Fruit fly (Drosophila melanogaster) whole organism, adult: Measurements from ENCODE around the gene CG14000.
A peak's percentile ranks its signal among the peaks of the same experiment; 100 is the strongest.

Experiments
- CG11617 ChIP-seq: fragments of 200-800 bp; sonication (Bioruptor generic); optimal IDR thresholded peaks from 2 replicates; lab custom pipeline; 2017; ENCODE audit warnings: mild to moderate bottlenecking, missing biosample characterization, missing genetic modification reagents, missing genetic modification characterization
- CG12768 ChIP-seq: fragments of 200-800 bp; sonication (Bioruptor generic); optimal IDR thresholded peaks from 2 replicates; lab custom pipeline; 2017; ENCODE audit warnings: missing biosample characterization, missing genetic modification characterization, mild to moderate bottlenecking, moderate library complexity, missing genetic modification reagents
- CG14711 ChIP-seq: fragments of 200-800 bp; sonication (Bioruptor generic); optimal IDR thresholded peaks from 2 replicates; lab custom pipeline; 2018; ENCODE audit warnings: missing biosample characterization, mild to moderate bottlenecking, missing genetic modification characterization, moderate library complexity
- CG1620 ChIP-seq: fragments of 200-800 bp; sonication (Bioruptor generic); optimal IDR thresholded peaks from 2 replicates; lab custom pipeline; 2016; ENCODE audit warnings: missing biosample characterization, missing genetic modification characterization
- CG33017 ChIP-seq: fragments of 200-800 bp; sonication (Bioruptor generic); optimal IDR thresholded peaks from 2 replicates; lab custom pipeline; 2018; ENCODE audit warnings: missing biosample characterization, mild to moderate bottlenecking, missing genetic modification characterization, moderate library complexity
- CG5204 ChIP-seq: fragments of 200-800 bp; sonication (Bioruptor generic); optimal IDR thresholded peaks from 2 replicates; lab custom pipeline; 2016; ENCODE audit warnings: missing biosample characterization, missing genetic modification characterization
- CG7045 ChIP-seq: fragments of 200-800 bp; sonication (Bioruptor generic); optimal IDR thresholded peaks from 2 replicates; lab custom pipeline; 2017; ENCODE audit warnings: missing biosample characterization, mild to moderate bottlenecking, missing genetic modification characterization
- CG7101 ChIP-seq: fragments of 200-800 bp; sonication (Bioruptor generic); optimal IDR thresholded peaks from 2 replicates; lab custom pipeline; 2018; ENCODE audit warnings: missing biosample characterization, mild to moderate bottlenecking, missing genetic modification characterization, moderate library complexity
- Clk ChIP-seq: fragments of 200-800 bp; sonication (Bioruptor generic); optimal IDR thresholded peaks from 2 replicates; lab custom pipeline; 2017; ENCODE audit warnings: missing biosample characterization, missing genetic modification characterization
- Crg-1 ChIP-seq: fragments of 200-800 bp; sonication (Bioruptor generic); optimal IDR thresholded peaks from 2 replicates; lab custom pipeline; 2016; ENCODE audit warnings: missing biosample characterization, missing genetic modification characterization
- Hr96 ChIP-seq: fragments of 200-800 bp; sonication (Bioruptor generic); optimal IDR thresholded peaks from 2 replicates; lab custom pipeline; 2016; ENCODE audit warnings: missing biosample characterization, missing genetic modification characterization
- Mnt ChIP-seq: fragments of 200-800 bp; sonication (Bioruptor generic); optimal IDR thresholded peaks from 2 replicates; lab custom pipeline; 2016; ENCODE audit warnings: missing biosample characterization, mild to moderate bottlenecking, missing genetic modification characterization
- bab1 ChIP-seq: fragments of 200-800 bp; sonication (Bioruptor generic); optimal IDR thresholded peaks from 3 replicates; lab custom pipeline; 2019; ENCODE audit warnings: missing biosample characterization, mild to moderate bottlenecking, missing genetic modification characterization, moderate library complexity
- cic ChIP-seq: fragments of 200-800 bp; sonication (Bioruptor generic); optimal IDR thresholded peaks from 2 replicates; lab custom pipeline; 2017; ENCODE audit warnings: missing biosample characterization, mild to moderate bottlenecking, missing genetic modification characterization, moderate library complexity
- cnc ChIP-seq, 2 experiments: fragments of >200 bp; optimal IDR thresholded peaks; 2 replicates each; lab custom pipeline; 2017
- kay ChIP-seq: fragments of 200-800 bp; sonication (Bioruptor generic); peaks from one replicate; lab custom pipeline; 2016; ENCODE audit warnings: missing biosample characterization, missing genetic modification characterization, borderline replicate concordance
- ovo ChIP-seq: fragments of 200-800 bp; sonication (Bioruptor generic); optimal IDR thresholded peaks from 2 replicates; lab custom pipeline; 2016; ENCODE audit warnings: missing biosample characterization, missing genetic modification characterization
- pad ChIP-seq: fragments of 200-800 bp; sonication (Bioruptor generic); optimal IDR thresholded peaks from 3 replicates; lab custom pipeline; 2017; ENCODE audit warnings: missing biosample characterization, missing genetic modification characterization, mild to moderate bottlenecking, moderate library complexity, missing genetic modification reagents
- tj ChIP-seq: fragments of 200-800 bp; sonication (Bioruptor generic); optimal IDR thresholded peaks from 3 replicates; lab custom pipeline; 2017; ENCODE audit warnings: missing biosample characterization, mild to moderate bottlenecking, missing genetic modification characterization, moderate library complexity
- toe ChIP-seq: fragments of 200-800 bp; sonication (Bioruptor generic); optimal IDR thresholded peaks from 2 replicates; lab custom pipeline; 2016; ENCODE audit warnings: missing biosample characterization, missing genetic modification characterization

CG14000 gene

DNA sequence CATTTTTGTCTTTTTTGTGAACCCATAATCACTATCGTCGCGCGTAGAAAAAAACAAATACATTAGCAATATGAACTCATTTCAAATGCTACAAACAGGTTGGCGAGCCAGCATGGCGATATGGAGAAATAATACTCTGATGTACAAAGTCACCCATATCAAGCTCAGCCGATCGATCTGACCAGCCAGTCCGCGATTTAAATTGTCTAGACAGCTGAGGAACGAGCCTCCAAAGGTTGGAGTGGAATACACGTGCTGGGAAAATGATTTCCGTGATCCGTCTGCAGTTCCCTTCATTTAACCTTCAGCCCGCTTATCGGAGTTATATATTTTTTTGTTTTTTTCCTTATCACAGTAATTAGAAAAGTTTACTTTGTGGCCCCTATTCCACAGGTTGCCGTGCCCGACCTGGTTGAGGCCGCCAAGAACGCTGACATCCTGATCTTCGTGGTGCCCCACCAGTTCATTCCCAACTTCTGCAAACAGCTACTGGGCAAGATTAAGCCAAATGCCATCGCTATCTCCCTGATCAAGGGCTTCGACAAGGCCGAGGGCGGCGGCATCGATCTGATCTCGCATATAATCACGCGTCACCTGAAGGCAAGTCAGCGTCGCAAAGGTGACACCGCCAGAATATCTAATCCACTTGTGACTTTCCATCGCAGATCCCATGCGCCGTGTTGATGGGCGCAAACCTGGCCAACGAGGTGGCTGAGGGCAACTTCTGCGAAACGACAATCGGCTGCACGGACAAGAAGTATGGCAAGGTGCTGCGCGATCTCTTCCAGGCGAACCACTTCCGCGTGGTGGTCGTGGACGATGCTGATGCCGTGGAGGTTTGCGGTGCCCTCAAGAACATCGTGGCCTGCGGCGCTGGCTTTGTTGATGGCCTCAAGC is 35.8 kb upstream of the CG14000 start:
- TF ChIP-seq Mnt (GFP tag; lab: Kevin White, UChicago), result peak; percentile 33
- no peak for TF ChIP-seq pad (GFP tag; lab: Kevin White, UChicago)
- TF ChIP-seq cic, result peak; percentile 61
- peak; percentile 97 for TF ChIP-seq kay (GFP tag; lab: Kevin White, UChicago)
- peak; percentile 12 for TF ChIP-seq bab1 (GFP tag; lab: Kevin White, UChicago)

DNA sequence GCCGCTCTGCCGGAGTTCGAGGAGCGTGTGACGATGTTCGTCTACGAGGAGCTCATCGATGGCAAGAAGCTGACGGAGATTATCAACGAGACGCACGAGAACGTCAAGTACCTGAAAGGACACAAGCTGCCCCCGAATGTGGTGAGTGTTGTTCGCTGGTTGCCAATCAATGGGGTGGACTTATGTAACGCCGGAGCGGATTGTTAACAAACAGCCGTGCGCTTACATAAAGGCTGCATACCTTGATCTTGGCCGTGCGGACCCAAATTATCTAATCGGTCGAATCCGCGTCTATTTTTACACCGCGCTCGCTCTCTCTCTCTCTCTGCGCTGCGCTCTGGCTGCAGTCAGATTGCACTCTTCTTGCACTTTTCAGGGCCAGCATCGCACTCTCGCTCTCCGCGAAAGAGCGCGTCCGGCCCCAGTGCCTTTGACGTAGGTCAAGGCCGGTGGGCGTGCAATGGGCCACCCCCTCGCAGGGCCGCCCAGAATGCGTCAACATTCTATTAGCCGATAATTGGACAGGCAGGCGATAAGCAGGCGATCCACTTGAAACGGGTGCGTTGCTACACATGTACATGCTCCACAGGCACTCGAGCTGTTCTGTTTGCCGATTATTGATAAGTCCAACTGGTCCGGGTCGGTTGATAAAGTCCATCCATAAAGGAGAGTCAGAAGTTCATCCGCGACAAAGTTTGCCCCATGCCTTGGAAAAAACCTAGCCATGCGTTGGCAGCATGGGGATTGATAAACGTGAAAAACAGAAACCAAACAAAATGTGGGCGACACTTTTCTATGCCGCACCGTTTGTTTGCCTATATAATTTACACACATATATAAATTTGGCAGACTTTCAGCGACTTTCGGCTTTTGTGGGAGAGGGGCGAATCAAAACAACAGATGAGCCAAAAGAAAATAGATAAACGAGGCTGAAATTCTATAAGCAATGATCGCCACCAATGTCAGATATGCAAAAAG is 34.5 kb upstream of the CG14000 start:
- TF ChIP-seq bab1 (GFP tag; lab: Kevin White, UChicago), result peak; percentile 12
- TF ChIP-seq cic, result peak; percentile 79
- peak; percentile 3 for TF ChIP-seq CG7045
- TF ChIP-seq Hr96 (GFP tag; lab: Kevin White, UChicago), result peak; percentile 58
- no peak for TF ChIP-seq Crg-1 (GFP tag; lab: Kevin White, UChicago)
- no peak for TF ChIP-seq cnc (optimal IDR thresholded peaks at IDR 0.05; lab: Kevin White, UChicago)
- peak; percentile 40 for TF ChIP-seq Mnt (GFP tag; lab: Kevin White, UChicago)

DNA sequence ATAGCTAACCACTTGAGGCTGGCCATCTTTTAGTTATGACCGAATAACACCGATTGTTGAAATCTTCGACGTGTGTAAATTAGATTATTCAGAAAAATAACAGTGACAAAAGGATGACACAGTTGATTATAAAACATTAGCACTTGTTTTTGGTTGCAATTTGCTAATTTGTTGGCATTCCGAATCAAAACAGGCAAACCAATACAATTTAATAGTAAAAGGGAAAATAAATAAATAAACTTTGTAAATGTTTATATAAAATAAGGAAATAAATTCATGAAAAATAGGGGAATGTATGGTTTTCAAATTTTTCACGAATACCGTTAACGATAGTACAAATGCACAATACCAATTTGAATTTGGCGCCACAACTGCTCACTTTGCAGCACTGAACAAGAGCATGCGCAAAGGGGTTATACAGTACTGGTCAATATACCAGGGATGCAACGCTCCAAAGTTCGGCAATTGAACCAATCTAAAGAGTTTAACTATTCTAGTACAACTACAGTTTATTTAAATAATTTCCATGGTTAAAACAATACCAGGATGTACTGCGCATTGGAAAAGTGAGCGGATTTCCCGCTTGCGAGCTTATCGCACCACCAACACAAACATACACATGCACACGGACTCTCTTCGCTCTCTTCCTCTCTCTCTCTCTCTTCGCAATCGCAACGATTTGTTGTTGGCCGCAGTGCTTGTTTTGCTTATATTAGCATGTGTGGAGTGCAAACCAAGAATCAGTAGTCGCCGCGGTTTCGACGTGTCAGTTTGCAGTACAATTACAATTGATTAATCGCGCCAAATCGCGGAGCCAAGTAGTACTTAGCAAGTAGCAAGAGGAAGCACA is 33.4 kb upstream of the CG14000 start, which contains the start of the genes Sfp26Ad and Gpdh1:
Sfp26Ad (minus strand) TSS at position 76 of the 850 bp plus-strand sequence.
Gpdh1 (plus strand) TSS at position 415 of the 850 bp plus-strand sequence.
- TF ChIP-seq Hr96 (GFP tag; lab: Kevin White, UChicago) (peak; percentile 83), Crg-1 (GFP tag; lab: Kevin White, UChicago) (peak; percentile 88), CG1620 (GFP tag; lab: Kevin White, UChicago) (peak; percentile 93), CG5204 (peak; percentile 89), Clk (GFP tag; lab: Kevin White, UChicago) (peak; percentile 74), CG33017 (peak; percentile 39), CG14711 (tag; lab: Kevin White, UChicago) (peak; percentile 67), cnc (optimal IDR thresholded peaks at IDR 0.05; lab: Kevin White, UChicago) (no peak), CG12768 (peak; percentile 93), cic (peak; percentile 94), pad (GFP tag; lab: Kevin White, UChicago) (peak; percentile 83), toe (GFP tag; lab: Kevin White, UChicago) (peak; percentile 90), CG11617 (GFP tag; lab: Kevin White, UChicago) (peak; percentile 64), kay (GFP tag; lab: Kevin White, UChicago) (peak; percentile 93), ovo (peak; percentile 73), tj (GFP tag; lab: Kevin White, UChicago) (peak; percentile 86), CG7045 (peak; percentile 86), CG7101 (tag; lab: Kevin White, UChicago) (peak; percentile 75), Mnt (GFP tag; lab: Kevin White, UChicago) (peak; percentile 86), bab1 (GFP tag; lab: Kevin White, UChicago) (peak; percentile 81)

DNA sequence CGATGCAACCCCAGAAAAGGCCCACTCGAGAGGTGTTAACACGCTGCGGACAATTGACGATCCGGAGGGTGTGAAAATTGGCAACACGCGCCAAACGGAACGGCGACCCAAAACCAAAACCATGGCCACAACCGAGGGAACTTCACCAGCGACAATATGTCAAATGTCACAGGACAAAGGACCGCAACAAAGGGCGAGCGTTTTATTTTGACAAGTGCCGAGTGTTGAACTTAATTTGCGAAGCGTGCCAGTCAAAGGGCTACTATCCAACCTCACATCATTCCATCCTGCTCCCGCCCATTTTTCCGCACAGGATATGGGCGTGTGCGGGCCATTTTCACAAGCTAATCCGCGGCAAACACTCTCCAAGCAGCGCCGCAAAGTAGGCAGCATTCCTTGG is 17.3 kb upstream of the CG14000 start:
- TF ChIP-seq CG33017 (no peak), Clk (GFP tag; lab: Kevin White, UChicago) (no peak), cnc (optimal IDR thresholded peaks at IDR 0.05; lab: Kevin White, UChicago) (no peak), CG7045 (no peak), Mnt (GFP tag; lab: Kevin White, UChicago) (no peak), toe (GFP tag; lab: Kevin White, UChicago) (no peak), tj (GFP tag; lab: Kevin White, UChicago) (no peak), CG5204 (no peak)

DNA sequence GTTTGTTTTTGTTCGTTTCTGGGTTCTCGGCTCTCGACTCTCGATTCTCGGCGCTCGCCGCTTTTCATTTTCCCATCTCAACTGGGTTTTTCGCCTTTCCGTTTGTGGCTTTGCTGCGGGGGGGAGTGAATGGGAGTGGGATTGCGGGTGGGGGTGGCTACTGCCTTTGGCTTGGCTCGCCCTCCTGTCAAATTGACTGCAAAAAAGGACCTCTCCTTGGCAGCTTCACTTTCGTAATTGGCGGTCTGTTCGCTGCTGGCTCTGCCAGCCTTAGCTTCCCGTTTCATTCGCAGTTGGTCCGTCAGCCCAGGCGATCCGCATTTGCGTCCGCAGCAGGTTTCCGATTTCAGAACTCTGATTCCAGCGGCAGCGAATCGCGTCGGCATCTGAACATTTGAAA is 15.5 kb upstream of the CG14000 start, which contains the start of gene dsf:
dsf (plus strand) TSS at position 301 of the 400 bp plus-strand sequence.
- TF ChIP-seq CG33017, result no peak
- no peak for TF ChIP-seq cnc (optimal IDR thresholded peaks at IDR 0.05; lab: Kevin White, UChicago)
- no peak for TF ChIP-seq CG7101 (tag; lab: Kevin White, UChicago)
- TF ChIP-seq CG12768, result no peak
- no peak for TF ChIP-seq Clk (GFP tag; lab: Kevin White, UChicago)
- no peak for TF ChIP-seq pad (GFP tag; lab: Kevin White, UChicago)
- TF ChIP-seq CG7045, result no peak
- TF ChIP-seq toe (GFP tag; lab: Kevin White, UChicago), result no peak
- TF ChIP-seq kay (GFP tag; lab: Kevin White, UChicago), result no peak
- TF ChIP-seq CG14711 (tag; lab: Kevin White, UChicago), result no peak
- no peak for TF ChIP-seq CG11617 (GFP tag; lab: Kevin White, UChicago)
- no peak for TF ChIP-seq CG5204
- no peak for TF ChIP-seq tj (GFP tag; lab: Kevin White, UChicago)
- TF ChIP-seq Crg-1 (GFP tag; lab: Kevin White, UChicago), result no peak
